Worm (Caenorhabditis elegans) whole organism, L2 larva: Measurements from ENCODE around the gene F58E6.11.

Experiments
- C34F6.9 ChIP-seq: fragments of 150-350 bp; optimal IDR thresholded peaks from 2 replicates; lab custom pipeline; 2014; ENCODE audit warnings: missing biosample characterization, missing genetic modification characterization
- F13H6.1 ChIP-seq: sonication (generic microtip); optimal IDR thresholded peaks from 2 replicates; lab custom pipeline; 2016; ENCODE audit warnings: missing genetic modification characterization, missing compliant biosample characterization
- R02D3.7 ChIP-seq: fragments of 150-350 bp; optimal IDR thresholded peaks from 2 replicates; lab custom pipeline; 2014; ENCODE audit warnings: missing biosample characterization, missing genetic modification characterization
- Y55F3AM.14 ChIP-seq: fragments of 200-800 bp; sonication (Bioruptor generic); optimal IDR thresholded peaks from 2 replicates; lab custom pipeline; 2018; ENCODE audit warnings: mild to moderate bottlenecking, missing genetic modification characterization, missing compliant biosample characterization
- ZK546.5 ChIP-seq: sonication (generic microtip); optimal IDR thresholded peaks from 2 replicates; lab custom pipeline; 2017; ENCODE audit warnings: missing biosample characterization, missing genetic modification characterization
- aly-2 ChIP-seq: fragments of 150-350 bp; optimal IDR thresholded peaks from 2 replicates; lab custom pipeline; 2014; ENCODE audit warnings: missing biosample characterization, missing genetic modification characterization
- ama-1 ChIP-seq: fragments of 150-350 bp; optimal IDR thresholded peaks from 2 replicates; lab custom pipeline; 2018; ENCODE audit warnings: inconsistent platforms
- blmp-1 ChIP-seq: sonication (generic microtip); optimal IDR thresholded peaks from 2 replicates; lab custom pipeline; 2017; ENCODE audit warnings: missing genetic modification characterization, mild to moderate bottlenecking, missing compliant biosample characterization, antibody characterized with exemption, moderate library complexity; ENCODE audit not compliant: insufficient read depth
- ceh-16 ChIP-seq: fragments of 150-350 bp; optimal IDR thresholded peaks from 2 replicates; lab custom pipeline; 2014; ENCODE audit warnings: missing biosample characterization, missing genetic modification characterization
- ceh-82 ChIP-seq: fragments of 150-350 bp; optimal IDR thresholded peaks from 2 replicates; lab custom pipeline; 2014; ENCODE audit warnings: missing biosample characterization, missing genetic modification characterization
- crh-2 ChIP-seq: sonication (generic microtip); optimal IDR thresholded peaks from 2 replicates; lab custom pipeline; 2017; ENCODE audit warnings: missing biosample characterization, missing genetic modification characterization
- dmd-4 ChIP-seq: sonication (generic microtip); optimal IDR thresholded peaks from 2 replicates; lab custom pipeline; 2017; ENCODE audit warnings: missing biosample characterization, missing genetic modification characterization
- egl-27 ChIP-seq: sonication (generic microtip); optimal IDR thresholded peaks from 3 replicates; lab custom pipeline; 2017; ENCODE audit warnings: missing biosample characterization, missing genetic modification reagents, missing genetic modification characterization
- elt-1 ChIP-seq: fragments of 150-350 bp; optimal IDR thresholded peaks from 2 replicates; lab custom pipeline; 2014; ENCODE audit warnings: missing biosample characterization, missing genetic modification characterization
- elt-3 ChIP-seq: sonication (generic microtip); optimal IDR thresholded peaks from 2 replicates; lab custom pipeline; 2017; ENCODE audit warnings: missing biosample characterization, missing genetic modification characterization
- lin-11 ChIP-seq: fragments of 150-350 bp; sonication (generic microtip); optimal IDR thresholded peaks from 2 replicates; lab custom pipeline; 2014; ENCODE audit warnings: missing biosample characterization, missing genetic modification characterization, inconsistent platforms, mixed read lengths
- mab-5 ChIP-seq: fragments of 150-350 bp; optimal IDR thresholded peaks from 2 replicates; lab custom pipeline; 2014; ENCODE audit warnings: missing biosample characterization, missing genetic modification characterization
- mbf-1 ChIP-seq: sonication (generic microtip); optimal IDR thresholded peaks from 2 replicates; lab custom pipeline; 2017; ENCODE audit warnings: missing biosample characterization, missing genetic modification characterization
- mdl-1 ChIP-seq, 2 experiments: fragments of 150-350 bp in 1 of 2; sonication (generic microtip) in 1 of 2; optimal IDR thresholded peaks; 2 replicates each; lab custom pipeline; 2017; ENCODE audit warnings: missing biosample characterization in 2 of 2, missing genetic modification characterization in 2 of 2
- nhr-10 ChIP-seq: sonication (generic microtip); optimal IDR thresholded peaks from 2 replicates; lab custom pipeline; 2017; ENCODE audit warnings: missing biosample characterization, missing genetic modification characterization
- nhr-11 ChIP-seq: fragments of 150-350 bp; optimal IDR thresholded peaks from 2 replicates; lab custom pipeline; 2014; ENCODE audit warnings: missing biosample characterization, missing genetic modification characterization
- nhr-12 ChIP-seq: fragments of 150-350 bp; optimal IDR thresholded peaks from 2 replicates; lab custom pipeline; 2014; ENCODE audit warnings: missing biosample characterization, missing genetic modification characterization
- nhr-129 ChIP-seq: fragments of 150-350 bp; optimal IDR thresholded peaks from 2 replicates; lab custom pipeline; 2014; ENCODE audit warnings: missing biosample characterization, missing genetic modification characterization
- nhr-21 ChIP-seq: fragments of 150-350 bp; optimal IDR thresholded peaks from 2 replicates; lab custom pipeline; 2014; ENCODE audit warnings: missing biosample characterization, missing genetic modification characterization
- nhr-237 ChIP-seq: fragments of 150-350 bp; optimal IDR thresholded peaks from 2 replicates; lab custom pipeline; 2014; ENCODE audit warnings: missing biosample characterization, missing genetic modification characterization
- nhr-25 ChIP-seq: fragments of 150-350 bp; sonication (generic microtip); optimal IDR thresholded peaks from 3 replicates; lab custom pipeline; 2014; ENCODE audit warnings: missing biosample characterization, missing genetic modification characterization
- nhr-6 ChIP-seq: fragments of 150-350 bp; optimal IDR thresholded peaks from 2 replicates; lab custom pipeline; 2014; ENCODE audit warnings: missing biosample characterization, missing genetic modification characterization
- sem-4 ChIP-seq: fragments of 150-350 bp; optimal IDR thresholded peaks from 2 replicates; lab custom pipeline; 2014; ENCODE audit warnings: missing biosample characterization, missing genetic modification reagents, missing genetic modification characterization
- skn-1 ChIP-seq: sonication (generic microtip); optimal IDR thresholded peaks from 2 replicates; lab custom pipeline; 2017; ENCODE audit warnings: missing biosample characterization, missing genetic modification characterization
- sma-3 ChIP-seq: sonication (generic microtip); optimal IDR thresholded peaks from 2 replicates; lab custom pipeline; 2016; ENCODE audit warnings: missing genetic modification reagents, missing genetic modification characterization, missing compliant biosample characterization
- sma-9 ChIP-seq, 2 experiments: fragments of 150-350 bp in 1 of 2; sonication (generic microtip) in 1 of 2; optimal IDR thresholded peaks; 2 replicates each; lab custom pipeline; 2014 to 2016; ENCODE audit warnings: missing genetic modification characterization in 2 of 2, mild to moderate bottlenecking in 1 of 2, missing biosample characterization in 1 of 2, missing compliant biosample characterization in 1 of 2, missing genetic modification reagents in 1 of 2, moderate library complexity in 1 of 2
- snpc-4 ChIP-seq: fragments of 150-350 bp; optimal IDR thresholded peaks from 2 replicates; lab custom pipeline; 2014; ENCODE audit warnings: missing biosample characterization, missing genetic modification characterization
- unc-39 ChIP-seq: fragments of 150-350 bp; optimal IDR thresholded peaks from 2 replicates; lab custom pipeline; 2014; ENCODE audit warnings: missing biosample characterization, missing genetic modification characterization
- unc-55 ChIP-seq: fragments of 150-350 bp; sonication (generic microtip); optimal IDR thresholded peaks from 3 replicates; lab custom pipeline; 2014; ENCODE audit warnings: missing biosample characterization, missing genetic modification reagents, missing genetic modification characterization
- zag-1 ChIP-seq: fragments of 150-350 bp; optimal IDR thresholded peaks from 2 replicates; lab custom pipeline; 2014; ENCODE audit warnings: missing biosample characterization, missing genetic modification characterization
- ztf-1 ChIP-seq: fragments of 200-800 bp; sonication (Bioruptor generic); conservative IDR thresholded peaks from 2 replicates; pipeline ENCODE4 v1.3.6; 2022; ENCODE audit warnings: missing genetic modification characterization, missing compliant biosample characterization
- ztf-11 ChIP-seq: sonication (generic microtip); optimal IDR thresholded peaks from 2 replicates; lab custom pipeline; 2017; ENCODE audit warnings: missing biosample characterization, missing genetic modification characterization
- ztf-4 ChIP-seq: fragments of 150-350 bp; optimal IDR thresholded peaks from 2 replicates; lab custom pipeline; 2014; ENCODE audit warnings: missing biosample characterization, missing genetic modification characterization

The F58E6.11 gene

DNA sequence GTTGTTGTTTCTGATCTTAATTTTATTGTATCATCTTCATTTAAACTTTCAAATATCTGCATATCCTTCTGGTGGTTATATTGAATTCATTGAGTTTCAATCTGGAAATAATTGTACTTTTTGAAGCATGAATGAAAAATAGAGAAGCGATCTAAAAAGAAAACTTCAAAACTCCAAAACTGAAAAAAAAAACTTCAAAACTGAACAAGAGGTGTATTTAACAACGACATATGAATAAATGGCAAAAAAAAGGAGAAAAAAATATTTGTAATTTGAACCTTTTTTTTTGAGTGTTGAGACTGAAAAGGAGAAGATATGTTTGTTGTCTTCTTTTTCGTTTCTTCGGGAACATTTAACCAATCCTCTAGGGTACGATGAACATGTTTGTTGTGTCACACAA, at the start of gene F58E6.11:
F58E6.11 (minus strand) TSS at position 101 of the 400 bp plus-strand sequence.
- TF ChIP-seq sma-3 = no peak
- no peak for TF ChIP-seq F13H6.1 (tag; lab: Kevin White, UChicago)
- TF ChIP-seq lin-11 (tag; lab: Kevin White, UChicago) = no peak
- TF ChIP-seq unc-39 (tag; lab: Kevin White, UChicago) = no peak
- TF ChIP-seq nhr-21 = no peak
- TF ChIP-seq ztf-11 (tag; lab: Kevin White, UChicago) = no peak
- no peak for TF ChIP-seq R02D3.7 (tag; lab: Kevin White, UChicago)
- no peak for TF ChIP-seq snpc-4 (tag; lab: Kevin White, UChicago)
- TF ChIP-seq sem-4 (tag; lab: Kevin White, UChicago) = no peak
- no peak for TF ChIP-seq Y55F3AM.14 (GFP tag; lab: Kevin White, UChicago)
- TF ChIP-seq nhr-237 (tag; lab: Kevin White, UChicago) = no peak
- TF ChIP-seq blmp-1 (tag; lab: Kevin White, UChicago) = no peak
- TF ChIP-seq nhr-129 (tag; lab: Kevin White, UChicago) = no peak
- TF ChIP-seq mdl-1 (tag; optimal IDR thresholded peaks at IDR 0.05; lab: Kevin White, UChicago) = no peak
- no peak for TF ChIP-seq mab-5 (tag; lab: Kevin White, UChicago)
- TF ChIP-seq zag-1 (tag; lab: Kevin White, UChicago) = no peak
- TF ChIP-seq nhr-11 (tag; lab: Kevin White, UChicago) = no peak
- TF ChIP-seq mbf-1 (tag; lab: Kevin White, UChicago) = no peak
- TF ChIP-seq ztf-4 (tag; lab: Kevin White, UChicago) = no peak
- TF ChIP-seq skn-1 (tag; lab: Kevin White, UChicago) = no peak

DNA sequence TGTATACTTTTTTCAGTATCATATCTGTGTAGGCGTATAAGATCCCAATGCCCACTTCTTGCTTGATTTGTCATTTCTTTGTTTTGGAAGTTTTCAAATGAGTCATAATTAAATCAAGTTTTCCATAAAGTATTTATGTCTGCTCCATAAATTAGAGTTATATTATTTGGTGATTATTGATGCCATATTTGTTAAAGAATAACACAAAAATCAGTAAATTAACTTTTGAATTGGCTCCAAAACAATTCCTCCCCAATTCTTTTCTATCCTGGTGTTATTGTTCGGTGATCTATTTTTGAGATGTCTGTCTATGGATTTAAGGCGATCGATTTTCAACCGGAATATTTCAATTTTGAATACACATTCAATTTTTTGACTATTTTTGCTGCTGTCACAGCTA, 47.4 kb upstream of the F58E6.11 start, which contains the start of gene sru-37:
sru-37 (plus strand) TSS at position 301 of the 400 bp plus-strand sequence.
- TF ChIP-seq dmd-4 (tag; lab: Kevin White, UChicago) = no peak
- TF ChIP-seq F13H6.1 (tag; lab: Kevin White, UChicago) = no peak
- TF ChIP-seq ZK546.5 = no peak
- TF ChIP-seq aly-2 (tag; lab: Kevin White, UChicago) = no peak
- TF ChIP-seq ztf-11 (tag; lab: Kevin White, UChicago) = no peak
- TF ChIP-seq nhr-11 (tag; lab: Kevin White, UChicago) = no peak
- TF ChIP-seq crh-2 (tag; lab: Kevin White, UChicago) = no peak
- no peak for TF ChIP-seq unc-55 (GFP tag; lab: Kevin White, UChicago)
- TF ChIP-seq skn-1 (tag; lab: Kevin White, UChicago) = no peak
- TF ChIP-seq sma-3 = no peak
- TF ChIP-seq ztf-1 = no peak
- no peak for TF ChIP-seq ama-1 (lab: Kevin White, UChicago)
- no peak for TF ChIP-seq sem-4 (tag; lab: Kevin White, UChicago)
- TF ChIP-seq mab-5 (tag; lab: Kevin White, UChicago) = no peak
- no peak for TF ChIP-seq nhr-10
- TF ChIP-seq zag-1 (tag; lab: Kevin White, UChicago) = no peak
- no peak for TF ChIP-seq C34F6.9 (tag; lab: Kevin White, UChicago)
- TF ChIP-seq egl-27 (tag; lab: Kevin White, UChicago) = no peak

DNA sequence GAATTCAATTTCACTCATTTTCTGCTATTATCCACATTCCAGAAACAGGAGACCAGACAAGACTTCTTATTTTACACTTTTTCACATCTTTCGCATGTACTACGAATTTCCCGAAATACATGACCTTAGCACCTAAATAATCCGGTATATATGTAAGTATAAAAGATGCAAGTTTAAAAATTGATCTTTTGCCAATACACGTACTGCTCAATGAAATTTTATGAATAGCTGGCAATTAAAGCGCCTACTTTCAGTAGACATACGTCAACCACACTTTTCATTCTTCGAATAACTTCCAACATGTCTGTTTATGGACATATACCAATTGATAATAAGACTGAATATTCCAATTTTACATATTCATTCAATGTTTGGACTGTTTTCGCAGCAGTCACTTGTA, 45.4 kb upstream of the F58E6.11 start, which contains the start of gene sru-39:
sru-39 (plus strand) TSS at position 301 of the 400 bp plus-strand sequence.
- TF ChIP-seq sma-3 (no peak), aly-2 (tag; lab: Kevin White, UChicago) (no peak), zag-1 (tag; lab: Kevin White, UChicago) (no peak), ceh-82 (no peak)

DNA sequence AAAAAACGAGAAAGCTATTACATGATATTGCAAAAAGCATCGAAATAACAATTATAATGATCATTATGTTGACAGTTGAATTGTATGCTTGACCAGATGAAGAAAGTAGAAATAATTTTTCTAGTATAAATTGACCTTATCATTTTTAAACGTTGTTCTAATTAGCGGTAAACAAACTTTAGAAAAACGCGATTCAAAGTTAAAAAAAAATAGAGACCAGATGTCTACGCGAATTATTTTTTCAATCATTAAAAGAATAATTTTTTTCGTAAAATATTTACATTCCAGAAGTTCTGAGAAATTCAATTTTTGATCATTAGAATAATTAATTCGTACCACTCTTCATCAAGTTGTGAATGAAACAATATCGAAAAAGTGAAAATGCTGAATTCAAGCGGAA, 44.2 kb upstream of the F58E6.11 start, which contains the start of gene F46B6.10:
F46B6.10 (minus strand) TSS at position 101 of the 400 bp plus-strand sequence.
- no peak for TF ChIP-seq elt-1
- no peak for TF ChIP-seq nhr-21
- no peak for TF ChIP-seq aly-2 (tag; lab: Kevin White, UChicago)
- TF ChIP-seq ztf-11 (tag; lab: Kevin White, UChicago) = no peak
- no peak for TF ChIP-seq unc-55 (GFP tag; lab: Kevin White, UChicago)
- TF ChIP-seq skn-1 (tag; lab: Kevin White, UChicago) = no peak
- no peak for TF ChIP-seq egl-27 (tag; lab: Kevin White, UChicago)
- TF ChIP-seq C34F6.9 (tag; lab: Kevin White, UChicago) = no peak
- TF ChIP-seq blmp-1 (tag; lab: Kevin White, UChicago) = no peak
- no peak for TF ChIP-seq sma-9 (GFP tag; optimal IDR thresholded peaks at IDR 0.05; lab: Kevin White, UChicago)
- TF ChIP-seq sma-9 (tag; optimal IDR thresholded peaks at IDR 0.05; lab: Kevin White, UChicago) = no peak
- TF ChIP-seq sem-4 (tag; lab: Kevin White, UChicago) = no peak
- no peak for TF ChIP-seq nhr-237 (tag; lab: Kevin White, UChicago)
- no peak for TF ChIP-seq nhr-6 (tag; lab: Kevin White, UChicago)
- no peak for TF ChIP-seq elt-3
- no peak for TF ChIP-seq nhr-25 (tag; lab: Kevin White, UChicago)
- no peak for TF ChIP-seq nhr-10
- no peak for TF ChIP-seq nhr-12 (tag; lab: Kevin White, UChicago)
- TF ChIP-seq ceh-16 (tag; lab: Kevin White, UChicago) = no peak
- no peak for TF ChIP-seq ZK546.5
